Worm (Caenorhabditis elegans) whole organism, mixed stage, embryonic: ENCODE data around the gene T23B12.6.

Experiments used
- M03D4.4 ChIP-seq: sonication (generic microtip); optimal IDR thresholded peaks from 2 replicates; lab custom pipeline; 2017; ENCODE audit warnings: mild to moderate bottlenecking, missing genetic modification characterization, missing compliant biosample characterization
- bed-3 ChIP-seq: fragments of 200-800 bp; sonication (Bioruptor generic); optimal IDR thresholded peaks from 3 replicates; lab custom pipeline; 2018; ENCODE audit warnings: mild to moderate bottlenecking, missing genetic modification characterization, moderate library complexity, missing compliant biosample characterization
- blmp-1 ChIP-seq: fragments of 150-350 bp; optimal IDR thresholded peaks from 2 replicates; lab custom pipeline; 2014; ENCODE audit warnings: missing biosample characterization, missing genetic modification characterization
- ceh-39 ChIP-seq: fragments of 150-350 bp; optimal IDR thresholded peaks from 2 replicates; lab custom pipeline; 2014; ENCODE audit warnings: missing biosample characterization, missing genetic modification characterization
- ceh-43 ChIP-seq: fragments of 200-800 bp; sonication (Bioruptor generic); optimal IDR thresholded peaks from 2 replicates; lab custom pipeline; 2018; ENCODE audit warnings: mild to moderate bottlenecking, missing genetic modification characterization, moderate library complexity, missing compliant biosample characterization
- ceh-83 ChIP-seq: fragments of 200-800 bp; sonication (Bioruptor generic); optimal IDR thresholded peaks from 2 replicates; lab custom pipeline; 2018; ENCODE audit warnings: mild to moderate bottlenecking, missing genetic modification characterization, missing compliant biosample characterization
- ces-1 ChIP-seq: fragments of 150-350 bp; optimal IDR thresholded peaks from 2 replicates; lab custom pipeline; 2014; ENCODE audit warnings: missing biosample characterization, missing genetic modification reagents, missing genetic modification characterization
- cnd-1 ChIP-seq: fragments of 200-800 bp; sonication (Bioruptor generic); optimal IDR thresholded peaks from 2 replicates; lab custom pipeline; 2018; ENCODE audit warnings: mild to moderate bottlenecking, missing genetic modification characterization, missing compliant biosample characterization
- drap-1 ChIP-seq: fragments of 200-800 bp; sonication (Bioruptor generic); optimal IDR thresholded peaks from 3 replicates; lab custom pipeline; 2018; ENCODE audit warnings: mild to moderate bottlenecking, missing genetic modification characterization, missing compliant biosample characterization
- elt-1 ChIP-seq: sonication (generic microtip); optimal IDR thresholded peaks from 2 replicates; lab custom pipeline; 2017; ENCODE audit warnings: missing genetic modification characterization, mild to moderate bottlenecking, missing compliant biosample characterization, antibody characterized with exemption, moderate library complexity, borderline replicate concordance; ENCODE audit not compliant: insufficient read depth
- elt-3 ChIP-seq: fragments of 150-350 bp; optimal IDR thresholded peaks from 2 replicates; lab custom pipeline; 2014; ENCODE audit warnings: missing biosample characterization, missing genetic modification characterization
- flh-1 ChIP-seq: fragments of 200-800 bp; sonication (Bioruptor generic); optimal IDR thresholded peaks from 2 replicates; lab custom pipeline; 2018; ENCODE audit warnings: mild to moderate bottlenecking, missing genetic modification characterization, moderate library complexity, missing compliant biosample characterization
- ham-2 ChIP-seq: fragments of 200-800 bp; sonication (Bioruptor generic); optimal IDR thresholded peaks from 2 replicates; lab custom pipeline; 2018; ENCODE audit warnings: mild to moderate bottlenecking, missing genetic modification characterization, missing compliant biosample characterization
- hlh-1 ChIP-seq: fragments of 150-350 bp; optimal IDR thresholded peaks from 2 replicates; lab custom pipeline; 2014; ENCODE audit warnings: missing biosample characterization, missing genetic modification reagents, missing genetic modification characterization
- lin-13 ChIP-seq: fragments of 150-350 bp; optimal IDR thresholded peaks from 2 replicates; lab custom pipeline; 2014; ENCODE audit warnings: missing biosample characterization, missing genetic modification characterization
- lin-32 ChIP-seq: fragments of 200-800 bp; sonication (Bioruptor generic); optimal IDR thresholded peaks from 2 replicates; lab custom pipeline; 2018; ENCODE audit warnings: mild to moderate bottlenecking, missing genetic modification characterization, missing compliant biosample characterization
- lsy-2 ChIP-seq: fragments of 150-350 bp; optimal IDR thresholded peaks from 2 replicates; lab custom pipeline; 2014; ENCODE audit warnings: missing biosample characterization, missing genetic modification characterization
- mab-5 ChIP-seq: fragments of 150-350 bp; optimal IDR thresholded peaks from 2 replicates; lab custom pipeline; 2014; ENCODE audit warnings: missing biosample characterization, missing genetic modification characterization
- mep-1 ChIP-seq: fragments of 150-350 bp; optimal IDR thresholded peaks from 2 replicates; lab custom pipeline; 2017; ENCODE audit warnings: missing biosample characterization, missing genetic modification reagents, missing genetic modification characterization, inconsistent platforms
- mls-2 ChIP-seq: sonication (generic microtip); optimal IDR thresholded peaks from 2 replicates; lab custom pipeline; 2016; ENCODE audit warnings: mild to moderate bottlenecking, missing genetic modification characterization, moderate library complexity, missing compliant biosample characterization
- nhr-12 ChIP-seq: fragments of 150-350 bp; optimal IDR thresholded peaks from 2 replicates; lab custom pipeline; 2014; ENCODE audit warnings: missing biosample characterization, missing genetic modification characterization
- nhr-2 ChIP-seq: fragments of 150-350 bp; optimal IDR thresholded peaks from 2 replicates; lab custom pipeline; 2014; ENCODE audit warnings: missing biosample characterization, missing genetic modification characterization
- nhr-237 ChIP-seq: fragments of 150-350 bp; optimal IDR thresholded peaks from 2 replicates; lab custom pipeline; 2014; ENCODE audit warnings: missing biosample characterization, missing genetic modification characterization
- nhr-28 ChIP-seq: fragments of 150-350 bp; optimal IDR thresholded peaks from 2 replicates; lab custom pipeline; 2014; ENCODE audit warnings: missing biosample characterization, missing genetic modification characterization
- nhr-76 ChIP-seq: sonication (generic microtip); optimal IDR thresholded peaks from 2 replicates; lab custom pipeline; 2017; ENCODE audit warnings: missing biosample characterization, missing genetic modification characterization
- pha-4 ChIP-seq: fragments of 150-350 bp; optimal IDR thresholded peaks from 2 replicates; lab custom pipeline; 2018; ENCODE audit warnings: missing biosample characterization, missing genetic modification reagents, missing genetic modification characterization
- sem-2 ChIP-seq: fragments of 200-800 bp; sonication (Bioruptor generic); optimal IDR thresholded peaks from 2 replicates; lab custom pipeline; 2018; ENCODE audit warnings: mild to moderate bottlenecking, missing genetic modification characterization, missing compliant biosample characterization
- snpc-4 ChIP-seq: fragments of 150-350 bp; optimal IDR thresholded peaks from 2 replicates; lab custom pipeline; 2014; ENCODE audit warnings: missing biosample characterization, missing genetic modification characterization
- sptf-1 ChIP-seq: sonication (generic microtip); optimal IDR thresholded peaks from 2 replicates; lab custom pipeline; 2017; ENCODE audit warnings: mild to moderate bottlenecking, missing genetic modification characterization, moderate library complexity, missing compliant biosample characterization
- tbx-8 ChIP-seq: fragments of 200-800 bp; sonication (Bioruptor generic); optimal IDR thresholded peaks from 2 replicates; lab custom pipeline; 2018; ENCODE audit warnings: mild to moderate bottlenecking, missing genetic modification characterization, moderate library complexity, missing compliant biosample characterization
- unc-120 ChIP-seq: sonication (generic microtip); optimal IDR thresholded peaks from 2 replicates; lab custom pipeline; 2017; ENCODE audit warnings: missing genetic modification characterization, missing compliant biosample characterization; ENCODE audit not compliant: poor library complexity, severe bottlenecking
- unc-39 ChIP-seq: fragments of 150-350 bp; optimal IDR thresholded peaks from 2 replicates; lab custom pipeline; 2014; ENCODE audit warnings: missing biosample characterization, missing genetic modification characterization
- unc-62 ChIP-seq: fragments of 150-350 bp; optimal IDR thresholded peaks from 2 replicates; lab custom pipeline; 2014; ENCODE audit warnings: missing biosample characterization, missing genetic modification reagents, missing genetic modification characterization
- zip-8 ChIP-seq: fragments of 150-350 bp; optimal IDR thresholded peaks from 2 replicates; lab custom pipeline; 2014; ENCODE audit warnings: missing biosample characterization, missing genetic modification characterization
- ztf-11 ChIP-seq: fragments of 150-350 bp; optimal IDR thresholded peaks from 2 replicates; lab custom pipeline; 2014; ENCODE audit warnings: missing biosample characterization, missing genetic modification characterization

Gene T23B12.6

ce11 chrV:8460306-8460705, at the start of gene T23B12.6:
TSS of gene T23B12.6 (minus strand) at chrV:8460419.
- TF ChIP-seq mab-5 (tag; lab: Kevin White, UChicago), result no peak

ce11 chrV:8507324-8507723, 47.1 kb upstream of the T23B12.6 start, which contains the start of gene ZK994.6:
TSS of gene ZK994.6 (minus strand) at chrV:8507424.
- no peak for TF ChIP-seq elt-3 (tag; lab: Kevin White, UChicago)
- peak; percentile 37 for TF ChIP-seq ces-1 (GFP tag; lab: Kevin White, UChicago)

ce11 chrV:8500348-8500747, 40.1 kb upstream of the T23B12.6 start:
- TF ChIP-seq lsy-2 (peak; percentile 38), ham-2 (GFP tag; lab: Kevin White, UChicago) (peak; percentile 99), nhr-76 (tag; lab: Kevin White, UChicago) (peak; percentile 88), pha-4 (tag; lab: Kevin White, UChicago) (peak; percentile 94), unc-39 (tag; lab: Kevin White, UChicago) (peak; percentile 98), blmp-1 (tag; lab: Kevin White, UChicago) (no peak), nhr-237 (tag; lab: Kevin White, UChicago) (peak; percentile 88), nhr-28 (peak; percentile 95), mab-5 (tag; lab: Kevin White, UChicago) (peak; percentile 62), bed-3 (GFP tag; lab: Kevin White, UChicago) (peak; percentile 97), ztf-11 (tag; lab: Kevin White, UChicago) (peak; percentile 88), cnd-1 (peak; percentile 99), zip-8 (no peak), ceh-83 (GFP tag; lab: Kevin White, UChicago) (peak; percentile 99), elt-3 (tag; lab: Kevin White, UChicago) (peak; percentile 92), M03D4.4 (tag; lab: Kevin White, UChicago) (peak; percentile 98), lin-13 (tag; lab: Kevin White, UChicago) (peak; percentile 92), hlh-1 (tag; lab: Kevin White, UChicago) (peak; percentile 86), lin-32 (GFP tag; lab: Kevin White, UChicago) (peak; percentile 99), ces-1 (GFP tag; lab: Kevin White, UChicago) (peak; percentile 73), mep-1 (peak; percentile 88), snpc-4 (tag; lab: Kevin White, UChicago) (no peak), tbx-8 (GFP tag; lab: Kevin White, UChicago) (peak; percentile 98), drap-1 (GFP tag; lab: Kevin White, UChicago) (peak; percentile 99), mls-2 (tag; lab: Kevin White, UChicago) (peak; percentile 99), sptf-1 (tag; lab: Kevin White, UChicago) (peak; percentile 99), nhr-2 (no peak), sem-2 (peak; percentile 96), flh-1 (peak; percentile 97), elt-1 (tag; lab: Kevin White, UChicago) (no peak), unc-62 (GFP tag; lab: Kevin White, UChicago) (peak; percentile 89), nhr-12 (peak; percentile 80), ceh-43 (peak; percentile 98), unc-120 (tag; lab: Kevin White, UChicago) (peak; percentile 99), ceh-39 (tag; lab: Kevin White, UChicago) (peak; percentile 71)

ce11 chrV:8499407-8499806, 39.2 kb upstream of the T23B12.6 start:
- TF ChIP-seq unc-62 (GFP tag; lab: Kevin White, UChicago), result no peak
- TF ChIP-seq ham-2 (GFP tag; lab: Kevin White, UChicago), result no peak
- no peak for TF ChIP-seq ces-1 (GFP tag; lab: Kevin White, UChicago)
- no peak for TF ChIP-seq nhr-2
- TF ChIP-seq zip-8, result no peak
- no peak for TF ChIP-seq tbx-8 (GFP tag; lab: Kevin White, UChicago)
